Fruit fly (Drosophila melanogaster): ENCODE data around the gene Gprk2.

DNA sequence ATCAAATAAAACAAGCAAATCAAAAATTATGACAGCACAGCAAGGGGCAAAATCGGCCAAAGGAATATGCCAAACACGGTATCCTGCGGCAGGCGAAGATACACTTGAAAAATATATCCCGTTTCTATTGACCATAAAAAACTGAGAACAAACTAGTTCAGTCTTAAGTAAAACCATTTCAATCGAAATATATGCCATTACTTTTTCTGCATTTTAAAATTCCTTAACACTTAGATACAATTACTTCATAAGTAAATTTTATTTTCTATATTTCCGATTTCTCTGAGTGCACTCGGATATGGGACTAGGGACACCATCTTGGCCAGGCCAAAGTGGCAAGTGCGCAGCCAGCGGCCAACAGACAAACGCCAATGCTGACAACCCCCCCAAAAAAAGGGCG, 41.4 kb upstream of the Gprk2 start:
- TF ChIP-seq Smox (GFP tag; optimal IDR thresholded peaks at IDR 0.05), result no peak
- no peak for TF ChIP-seq CG10669 (GFP tag; optimal IDR thresholded peaks at IDR 0.05)
- TF ChIP-seq fd85E (GFP tag; optimal IDR thresholded peaks at IDR 0.05), result no peak
- TF ChIP-seq OdsH (GFP tag; optimal IDR thresholded peaks at IDR 0.05), result no peak
- TF ChIP-seq Blimp-1 (GFP tag; optimal IDR thresholded peaks at IDR 0.05), result no peak

Measured in whole organism, prepupa.